Worm (Caenorhabditis elegans) whole organism, L4/young adult: ENCODE results near the gene swt-1.

ENCODE experiments used
- dao-5 ChIP-seq: sonication (generic microtip); optimal IDR thresholded peaks from 2 replicates; lab custom pipeline; 2016; ENCODE audit warnings: missing genotype, missing genetic modification characterization, moderate library complexity, missing compliant biosample characterization
- him-1 ChIP-seq: sonication (generic microtip); optimal IDR thresholded peaks from 2 replicates; lab custom pipeline; 2016; ENCODE audit warnings: missing genotype, missing genetic modification reagents, missing genetic modification characterization, missing compliant biosample characterization

ce11 chrIV:319654-320053 is 12.3 kb downstream of the swt-1 start:
- no peak for TF ChIP-seq dao-5 (tag; lab: Kevin White, UChicago)
- no peak for TF ChIP-seq him-1
